Worm (Caenorhabditis elegans): ENCODE measurements around the gene F10A3.4.

DNA sequence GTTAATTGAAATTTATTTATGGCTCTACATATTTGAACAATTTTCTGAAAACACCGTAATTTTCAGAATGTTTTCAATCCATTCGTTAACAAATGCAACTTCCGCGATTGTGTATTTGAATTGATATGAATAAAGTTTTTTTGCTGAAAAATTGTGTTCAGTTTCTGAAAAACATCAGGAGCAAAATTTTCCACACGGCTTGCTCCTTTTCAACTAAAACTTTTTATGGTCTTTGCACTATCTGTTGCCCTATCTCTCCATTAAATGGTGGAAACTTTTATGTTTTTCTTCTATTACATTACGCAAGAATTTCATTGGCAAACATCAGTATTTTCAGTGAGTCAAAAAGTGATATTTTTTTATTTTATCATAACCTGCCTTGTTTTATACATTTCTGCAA lies at the start of gene F10A3.4:
- TF ChIP-seq cog-1 (tag; optimal IDR thresholded peaks at IDR 0.05): no peak
- no peak for TF ChIP-seq T22C8.4 (GFP tag; IDR thresholded peaks at IDR 0.05)

Data from whole organism, midembryonic.